Worm (Caenorhabditis elegans) whole organism, midembryonic: ENCODE measurements around the gene ldh-1.
A peak's percentile ranks its signal among the peaks of the same experiment; 100 is the strongest.
"Not testable (repeated sequence)": the region's sequence is repeated elsewhere in the genome, so short reads cannot be mapped to it uniquely, and the experiment has no call there.

Source experiments
- T22C8.4 ChIP-seq: fragments of 200-800 bp; sonication (Bioruptor generic); IDR thresholded peaks from 2 replicates; pipeline ENCODE4 v1.3.6; 2022; ENCODE audit warnings: missing genetic modification characterization, missing compliant biosample characterization
- cog-1 ChIP-seq: sonication (generic microtip); optimal IDR thresholded peaks from 2 replicates; lab custom pipeline; 2016; ENCODE audit warnings: missing genetic modification characterization, missing compliant biosample characterization
- flt-1 ChIP-seq: fragments of 200-800 bp; sonication (Bioruptor generic); IDR thresholded peaks from 2 replicates; pipeline ENCODE4 v1.3.6; 2022; ENCODE audit warnings: missing genetic modification characterization, missing compliant biosample characterization
- klf-2 ChIP-seq: fragments of 200-800 bp; sonication (Bioruptor generic); conservative IDR thresholded peaks from 2 replicates; pipeline ENCODE4 v1.3.6; 2022; ENCODE audit warnings: missing genetic modification reagents, missing genetic modification characterization, missing compliant biosample characterization
- med-1 ChIP-seq: sonication (generic microtip); optimal IDR thresholded peaks from 2 replicates; lab custom pipeline; 2017; ENCODE audit warnings: missing genetic modification characterization, mild to moderate bottlenecking, missing compliant biosample characterization, antibody characterized with exemption, missing genetic modification reagents; ENCODE audit not compliant: insufficient read depth
- ref-1 ChIP-seq: fragments of 200-800 bp; sonication (Bioruptor generic); conservative IDR thresholded peaks from 2 replicates; pipeline ENCODE4 v1.3.6; 2022; ENCODE audit warnings: missing genetic modification reagents, missing genetic modification characterization, missing compliant biosample characterization
- tab-1 ChIP-seq: fragments of 200-800 bp; sonication (Bioruptor generic); IDR thresholded peaks from 2 replicates; pipeline ENCODE4 v1.3.6; 2022; ENCODE audit warnings: missing genetic modification characterization, missing compliant biosample characterization
- ztf-23 ChIP-seq: fragments of 200-800 bp; sonication (Bioruptor generic); IDR thresholded peaks from 2 replicates; pipeline ENCODE4 v1.3.6; 2022; ENCODE audit warnings: missing genetic modification reagents, missing genetic modification characterization, missing compliant biosample characterization
- ztf-29 ChIP-seq: fragments of 200-800 bp; sonication (Bioruptor generic); IDR thresholded peaks from 2 replicates; pipeline ENCODE4 v1.3.6; 2022; ENCODE audit warnings: missing genetic modification reagents, missing genetic modification characterization, missing compliant biosample characterization

ce11 chrII:11759277-11759676, 35.3 kb downstream of the ldh-1 start, which contains the start of the genes F44E5.4 and F44E5.5:
- TF ChIP-seq cog-1 (tag; lab: Kevin White, UChicago) (peak; percentile 66), flt-1 (GFP tag; lab: Robert Waterston, UW) (peak; percentile 97), ztf-29 (GFP tag; lab: Robert Waterston, UW) (peak; percentile 72), tab-1 (peak; percentile 61; the same call in 1 of the 2 replicates), ztf-23 (GFP tag; lab: Robert Waterston, UW) (peak; percentile 91), ref-1 (GFP tag; lab: Robert Waterston, UW) (peak; percentile 50; the same call in 1 of the 2 replicates), klf-2 (GFP tag; lab: Robert Waterston, UW) (peak; percentile 79), T22C8.4 (GFP tag; lab: Robert Waterston, UW) (peak; percentile 66)
- not testable (repeated sequence) for TF ChIP-seq med-1 (GFP tag; lab: Kevin White, UChicago)
